Worm (Caenorhabditis elegans) whole organism, late embryonic: Measurements from ENCODE around the gene bris-1.

Source experiments
- C08G9.2 ChIP-seq: sonication (generic microtip); optimal IDR thresholded peaks from 2 replicates; lab custom pipeline; 2016; ENCODE audit warnings: mild to moderate bottlenecking, missing genetic modification characterization, moderate library complexity, missing compliant biosample characterization
- che-1 ChIP-seq: sonication (generic microtip); optimal IDR thresholded peaks from 2 replicates; lab custom pipeline; 2016; ENCODE audit warnings: mild to moderate bottlenecking, missing genetic modification characterization, missing compliant biosample characterization

DNA sequence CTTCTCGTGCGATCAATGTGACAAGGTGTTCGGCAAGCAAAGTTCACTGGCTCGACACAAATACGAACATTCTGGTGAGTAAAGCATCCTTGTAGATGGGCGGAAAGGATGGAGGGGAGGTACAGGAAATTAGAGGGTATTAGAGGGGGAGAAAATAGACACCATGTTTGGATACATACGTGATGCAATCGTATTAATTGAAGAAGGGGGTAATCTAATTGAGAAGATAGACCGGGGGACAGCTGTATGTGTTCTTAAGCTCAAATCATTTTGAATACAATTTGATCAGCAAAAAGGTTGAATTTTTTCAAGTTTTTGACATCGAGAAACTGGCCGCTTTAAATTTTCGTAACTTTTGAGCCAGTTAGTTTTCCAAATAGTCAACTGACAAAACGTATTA, 41.3 kb upstream of the bris-1 start:
- TF ChIP-seq C08G9.2 (tag; lab: Kevin White, UChicago): no peak
- no peak for TF ChIP-seq che-1 (tag; lab: Kevin White, UChicago)
